Worm (Caenorhabditis elegans) whole organism, L4 larva: ENCODE data around the gene F32D8.13.

Source experiments
- F10B5.3 ChIP-seq: sonication (generic microtip); optimal IDR thresholded peaks from 2 replicates; lab custom pipeline; 2016; ENCODE audit warnings: mild to moderate bottlenecking, missing genetic modification characterization, missing compliant biosample characterization
- F26F4.8 ChIP-seq: fragments of 200-800 bp; sonication (Bioruptor generic); conservative IDR thresholded peaks from 2 replicates; pipeline ENCODE4 v1.3.6; 2022; ENCODE audit warnings: missing genetic modification characterization, missing compliant biosample characterization
- Y105C5A.15 ChIP-seq: fragments of 200-800 bp; sonication (Bioruptor generic); IDR thresholded peaks from 2 replicates; pipeline ENCODE4 v1.3.6; 2022; ENCODE audit warnings: missing genetic modification characterization, missing compliant biosample characterization
- Y48G9A.11 ChIP-seq: fragments of 200-800 bp; sonication (Bioruptor generic); IDR thresholded peaks from 2 replicates; pipeline ENCODE4 v1.3.6; 2022; ENCODE audit warnings: missing genetic modification reagents, missing genetic modification characterization, missing compliant biosample characterization
- Y5F2A.4 ChIP-seq: fragments of 200-800 bp; sonication (Bioruptor generic); optimal IDR thresholded peaks from 2 replicates; lab custom pipeline; 2018; ENCODE audit warnings: mild to moderate bottlenecking, missing genetic modification characterization, missing compliant biosample characterization
- aha-1 ChIP-seq: fragments of 150-350 bp; peaks from one replicate; lab custom pipeline; 2014; ENCODE audit warnings: missing biosample characterization, missing genetic modification characterization
- aly-2 ChIP-seq: sonication (generic microtip); optimal IDR thresholded peaks from 2 replicates; lab custom pipeline; 2018; ENCODE audit warnings: missing biosample characterization, missing genetic modification characterization
- ceh-32 ChIP-seq: sonication (generic microtip); optimal IDR thresholded peaks from 2 replicates; lab custom pipeline; 2016; ENCODE audit warnings: mild to moderate bottlenecking, missing genetic modification characterization, missing compliant biosample characterization; ENCODE audit not compliant: poor library complexity
- ceh-44 ChIP-seq: fragments of 200-800 bp; sonication (Bioruptor generic); IDR thresholded peaks from 2 replicates; pipeline ENCODE4 v1.3.6; 2022; ENCODE audit warnings: missing genetic modification reagents, missing genetic modification characterization, missing compliant biosample characterization
- ceh-82 ChIP-seq: sonication (generic microtip); optimal IDR thresholded peaks from 2 replicates; lab custom pipeline; 2017; ENCODE audit warnings: missing biosample characterization, missing genetic modification characterization
- ces-1 ChIP-seq: fragments of 150-350 bp; sonication (generic microtip); optimal IDR thresholded peaks from 4 replicates; lab custom pipeline; 2014; ENCODE audit warnings: missing biosample characterization, missing genetic modification reagents, missing genetic modification characterization
- cey-2 ChIP-seq: sonication (generic microtip); optimal IDR thresholded peaks from 3 replicates; lab custom pipeline; 2017; ENCODE audit warnings: missing genetic modification characterization, mild to moderate bottlenecking, missing compliant biosample characterization, antibody characterized with exemption, borderline replicate concordance; ENCODE audit not compliant: insufficient read depth
- daf-16 ChIP-seq, 3 experiments: sonication (generic microtip); optimal IDR thresholded peaks; 2 replicates each; lab custom pipeline; 2016 to 2017; ENCODE audit warnings: missing genetic modification characterization in 3 of 3, missing genetic modification reagents in 3 of 3, mild to moderate bottlenecking in 2 of 3, missing compliant biosample characterization in 2 of 3, missing biosample characterization in 1 of 3, moderate library complexity in 1 of 3
- daf-8 ChIP-seq: fragments of 200-800 bp; sonication (Bioruptor generic); IDR thresholded peaks from 2 replicates; pipeline ENCODE4 v1.3.6; 2022; ENCODE audit warnings: missing genetic modification characterization, missing compliant biosample characterization
- dmd-6 ChIP-seq: fragments of 200-800 bp; sonication (Bioruptor generic); IDR thresholded peaks from 2 replicates; pipeline ENCODE4 v1.3.6; 2022; ENCODE audit warnings: missing genetic modification reagents, missing genetic modification characterization, missing compliant biosample characterization
- dmd-8 ChIP-seq: fragments of 200-800 bp; sonication (Bioruptor generic); IDR thresholded peaks from 2 replicates; pipeline ENCODE4 v1.3.6; 2022; ENCODE audit warnings: missing genetic modification characterization, missing compliant biosample characterization
- dpl-1 ChIP-seq: fragments of 150-350 bp; optimal IDR thresholded peaks from 2 replicates; lab custom pipeline; 2014; ENCODE audit warnings: missing biosample characterization, missing genetic modification reagents, missing genetic modification characterization
- dve-1 ChIP-seq: sonication (generic microtip); optimal IDR thresholded peaks from 2 replicates; lab custom pipeline; 2017; ENCODE audit warnings: antibody characterized with exemption, mild to moderate bottlenecking, missing genetic modification characterization, missing compliant biosample characterization; ENCODE audit not compliant: insufficient read depth
- egl-27 ChIP-seq: sonication (generic microtip); optimal IDR thresholded peaks from 3 replicates; lab custom pipeline; 2017; ENCODE audit warnings: missing biosample characterization, missing genetic modification reagents, missing genetic modification characterization
- hif-1 ChIP-seq, 2 experiments: sonication (generic microtip); optimal IDR thresholded peaks; 2 replicates each; lab custom pipeline; 2016 to 2017; ENCODE audit warnings: missing compliant biosample characterization in 2 of 2, missing genetic modification characterization in 2 of 2, missing genetic modification reagents in 2 of 2, missing genotype in 2 of 2, mild to moderate bottlenecking in 1 of 2
- hlh-30 ChIP-seq: sonication (generic microtip); optimal IDR thresholded peaks from 2 replicates; lab custom pipeline; 2017; ENCODE audit warnings: antibody characterized with exemption, mild to moderate bottlenecking, missing genetic modification characterization, missing compliant biosample characterization; ENCODE audit not compliant: insufficient read depth
- lin-13 ChIP-seq: fragments of 150-350 bp; optimal IDR thresholded peaks from 2 replicates; lab custom pipeline; 2014; ENCODE audit warnings: missing biosample characterization, missing genetic modification reagents, missing genetic modification characterization
- lin-15B ChIP-seq: fragments of 150-350 bp; sonication (generic microtip); optimal IDR thresholded peaks from 3 replicates; lab custom pipeline; 2014; ENCODE audit warnings: missing biosample characterization, missing genetic modification characterization
- lir-3 ChIP-seq: sonication (generic microtip); optimal IDR thresholded peaks from 2 replicates; lab custom pipeline; 2016; ENCODE audit warnings: mild to moderate bottlenecking, missing genetic modification characterization, missing compliant biosample characterization
- lsy-2 ChIP-seq, 2 experiments: fragments of 150-350 bp in 1 of 2; sonication (generic microtip) in 1 of 2; optimal IDR thresholded peaks; 2 replicates each; lab custom pipeline; 2014 to 2017; ENCODE audit warnings: missing biosample characterization in 2 of 2, missing genetic modification characterization in 2 of 2
- mdt-29 ChIP-seq: fragments of 200-800 bp; sonication (Bioruptor generic); IDR thresholded peaks from 2 replicates; pipeline ENCODE4 v1.3.6; 2022; ENCODE audit warnings: missing genetic modification reagents, missing genetic modification characterization, missing compliant biosample characterization
- mxl-2 ChIP-seq: fragments of 200-800 bp; sonication (Bioruptor generic); conservative IDR thresholded peaks from 2 replicates; pipeline ENCODE4 v1.3.6; 2022; ENCODE audit warnings: missing genetic modification reagents, missing genetic modification characterization, missing compliant biosample characterization
- mxl-3 ChIP-seq: fragments of 200-800 bp; sonication (Bioruptor generic); optimal IDR thresholded peaks from 2 replicates; lab custom pipeline; 2018; ENCODE audit warnings: mild to moderate bottlenecking, missing genetic modification characterization, missing compliant biosample characterization
- nhr-102 ChIP-seq: sonication (generic microtip); optimal IDR thresholded peaks from 2 replicates; lab custom pipeline; 2016; ENCODE audit warnings: mild to moderate bottlenecking, missing genetic modification characterization, moderate library complexity, missing compliant biosample characterization
- nhr-25 ChIP-seq: sonication (generic microtip); optimal IDR thresholded peaks from 2 replicates; lab custom pipeline; 2017; ENCODE audit warnings: missing genetic modification characterization, mild to moderate bottlenecking, missing compliant biosample characterization, antibody characterized with exemption, moderate library complexity, borderline replicate concordance; ENCODE audit not compliant: insufficient read depth
- nhr-28 ChIP-seq: fragments of 150-350 bp; optimal IDR thresholded peaks from 2 replicates; lab custom pipeline; 2014; ENCODE audit warnings: missing biosample characterization, missing genetic modification characterization
- nhr-48 ChIP-seq: sonication (generic microtip); optimal IDR thresholded peaks from 2 replicates; lab custom pipeline; 2016; ENCODE audit warnings: mild to moderate bottlenecking, missing genetic modification characterization, missing compliant biosample characterization
- pha-4 ChIP-seq, 2 experiments: fragments of 150-350 bp in 1 of 2; fragments of 200-800 bp in 1 of 2; sonication (Bioruptor generic) in 1 of 2; IDR thresholded peaks in 1 of 2; optimal IDR thresholded peaks in 1 of 2; 2 replicates each; pipeline versions ENCODE4 v1.3.6 to Lab custom; 2014 to 2022; ENCODE audit warnings: missing genetic modification characterization in 2 of 2, missing genetic modification reagents in 2 of 2, missing biosample characterization in 1 of 2, missing compliant biosample characterization in 1 of 2
- php-3 ChIP-seq: fragments of 200-800 bp; sonication (Bioruptor generic); IDR thresholded peaks from 2 replicates; pipeline ENCODE4 v1.3.6; 2022; ENCODE audit warnings: missing genetic modification reagents, missing genetic modification characterization, missing compliant biosample characterization
- pqm-1 ChIP-seq: sonication (generic microtip); optimal IDR thresholded peaks from 2 replicates; lab custom pipeline; 2017; ENCODE audit warnings: missing biosample characterization, missing genetic modification characterization
- sdz-12 ChIP-seq: fragments of 200-800 bp; sonication (Bioruptor generic); optimal IDR thresholded peaks from 2 replicates; lab custom pipeline; 2018; ENCODE audit warnings: mild to moderate bottlenecking, missing genetic modification characterization, missing compliant biosample characterization
- set-16 ChIP-seq: fragments of 200-800 bp; sonication (Bioruptor generic); IDR thresholded peaks from 2 replicates; pipeline ENCODE4 v1.3.6; 2022; ENCODE audit warnings: missing genetic modification reagents, missing genetic modification characterization, missing compliant biosample characterization
- snpc-1.2 ChIP-seq: fragments of 200-800 bp; sonication (Bioruptor generic); IDR thresholded peaks from 2 replicates; pipeline ENCODE4 v1.3.6; 2022; ENCODE audit warnings: missing genetic modification reagents, missing genetic modification characterization, missing compliant biosample characterization
- spr-3 ChIP-seq: fragments of 200-800 bp; sonication (Bioruptor generic); optimal IDR thresholded peaks from 2 replicates; lab custom pipeline; 2018; ENCODE audit warnings: mild to moderate bottlenecking, missing genetic modification characterization, missing compliant biosample characterization
- unc-130 ChIP-seq: sonication (generic microtip); optimal IDR thresholded peaks from 2 replicates; lab custom pipeline; 2016; ENCODE audit warnings: missing genetic modification reagents, missing genetic modification characterization, missing compliant biosample characterization
- unc-62 ChIP-seq, 3 experiments: fragments of 150-350 bp in 1 of 3; sonication (generic microtip); optimal IDR thresholded peaks in 2 of 3; peaks in 1 of 3; 1 replicate in 1 of 3; 2 replicates in 2 of 3; lab custom pipeline; 2014 to 2017; ENCODE audit warnings: missing biosample characterization in 3 of 3, missing genetic modification characterization in 3 of 3, missing genetic modification reagents in 3 of 3, missing genotype in 1 of 3
- vab-7 ChIP-seq: fragments of 200-800 bp; sonication (Bioruptor generic); IDR thresholded peaks from 2 replicates; pipeline ENCODE4 v1.3.6; 2022; ENCODE audit warnings: missing genetic modification reagents, missing genetic modification characterization, missing compliant biosample characterization
- zag-1 ChIP-seq: fragments of 150-350 bp; optimal IDR thresholded peaks from 2 replicates; lab custom pipeline; 2014; ENCODE audit warnings: missing biosample characterization, missing genetic modification characterization
- zfp-2 ChIP-seq: sonication (generic microtip); optimal IDR thresholded peaks from 2 replicates; lab custom pipeline; 2016; ENCODE audit warnings: mild to moderate bottlenecking, missing genetic modification characterization, missing compliant biosample characterization
- ztf-11 ChIP-seq: fragments of 150-350 bp; optimal IDR thresholded peaks from 2 replicates; lab custom pipeline; 2014; ENCODE audit warnings: missing biosample characterization, missing genetic modification characterization

Gene F32D8.13

DNA sequence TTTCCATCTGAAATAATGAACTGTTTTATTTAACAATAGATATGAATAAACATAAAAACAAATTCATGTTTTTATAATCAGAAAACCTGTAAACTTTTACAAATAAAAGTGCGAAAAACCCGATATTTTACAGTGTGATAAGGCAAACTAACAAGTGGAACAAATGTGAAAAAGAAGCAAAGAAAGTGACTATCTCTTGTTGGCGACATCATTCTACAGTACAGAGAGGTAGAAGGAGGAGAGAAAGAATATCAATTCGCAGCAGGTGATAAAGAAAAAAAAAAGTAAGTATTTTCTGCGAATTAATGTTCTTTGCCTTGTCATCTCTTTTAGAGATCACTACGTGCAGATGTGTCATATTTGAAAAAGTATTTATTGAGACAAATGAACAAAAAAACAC, 36.6 kb downstream of the F32D8.13 start (continued):
- no peak for TF ChIP-seq ceh-44
- peak; percentile 26 for TF ChIP-seq cey-2 (tag; lab: Kevin White, UChicago)
- no peak for TF ChIP-seq lin-13 (GFP tag; lab: Kevin White, UChicago)
- TF ChIP-seq pha-4 (GFP tag; IDR thresholded peaks at IDR 0.05; lab: Robert Waterston, UW) = no peak
- no peak for TF ChIP-seq pha-4 (tag; optimal IDR thresholded peaks at IDR 0.05; lab: Kevin White, UChicago)
- peak; percentile 4 for TF ChIP-seq dpl-1
- peak; percentile 55 for TF ChIP-seq dve-1 (tag; lab: Kevin White, UChicago)
- TF ChIP-seq spr-3 = no peak
- TF ChIP-seq lir-3 (tag; lab: Kevin White, UChicago) = no peak
- TF ChIP-seq lsy-2 (tag; optimal IDR thresholded peaks at IDR 0.05; lab: Kevin White, UChicago) = peak in 1 of 2 experiments; percentile 43
- no peak for TF ChIP-seq lin-15B (tag; lab: Kevin White, UChicago)
- TF ChIP-seq, all 104 proteins: peak for 18

DNA sequence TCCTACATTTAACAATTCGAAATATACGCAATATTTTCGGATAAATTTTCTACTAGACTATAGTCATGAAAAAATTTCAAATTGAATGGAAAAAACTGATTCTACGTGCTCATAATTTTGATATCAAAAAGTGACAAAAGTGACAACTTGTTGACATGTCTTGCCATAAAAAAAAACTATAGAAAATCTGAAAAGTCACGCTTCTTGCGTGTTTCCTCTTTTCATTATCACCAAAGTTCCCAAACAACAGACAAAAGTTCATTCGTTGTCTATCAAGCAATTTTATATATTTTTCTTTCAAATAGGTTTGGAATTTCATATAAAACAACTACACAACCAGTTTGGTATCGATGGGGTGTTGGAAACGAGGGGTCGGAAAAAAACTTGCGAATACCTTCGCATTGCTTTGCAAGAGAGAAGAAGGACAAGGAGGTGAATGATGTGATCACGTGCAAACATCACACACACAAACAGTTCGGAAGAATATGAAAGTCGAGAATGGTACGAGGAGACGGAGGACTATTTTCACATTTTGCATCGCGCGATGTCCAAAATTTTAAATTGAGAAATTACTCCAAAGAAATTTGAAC, 37.2 kb downstream of the F32D8.13 start:
- peak; percentile 32 for TF ChIP-seq mxl-3 (GFP tag; lab: Kevin White, UChicago)
- peak; percentile 84 for TF ChIP-seq dmd-6
- no peak for TF ChIP-seq lin-13 (GFP tag; lab: Kevin White, UChicago)
- TF ChIP-seq ztf-11 = no peak
- TF ChIP-seq daf-16 (GFP tag; optimal IDR thresholded peaks at IDR 0.05; lab: Kevin White, UChicago) = no peak
- TF ChIP-seq daf-16 (tag; optimal IDR thresholded peaks at IDR 0.05; lab: Kevin White, UChicago) = peak; percentile 77
- TF ChIP-seq dmd-8 (GFP tag; lab: Robert Waterston, UW) = no peak
- TF ChIP-seq pqm-1 (tag; lab: Kevin White, UChicago) = no peak
- TF ChIP-seq Y105C5A.15 (GFP tag; lab: Robert Waterston, UW) = no peak
- no peak for TF ChIP-seq set-16 (GFP tag; lab: Robert Waterston, UW)
- no peak for TF ChIP-seq ceh-82
- TF ChIP-seq nhr-48 = no peak
- TF ChIP-seq ces-1 (GFP tag; lab: Kevin White, UChicago) = no peak
- TF ChIP-seq F10B5.3 (tag; lab: Kevin White, UChicago) = no peak
- TF ChIP-seq nhr-28 (tag; lab: Kevin White, UChicago) = no peak
- no peak for TF ChIP-seq snpc-1.2 (GFP tag; lab: Robert Waterston, UW)
- TF ChIP-seq nhr-102 = no peak
- TF ChIP-seq F26F4.8 (GFP tag; lab: Robert Waterston, UW) = no peak
- peak; percentile 73 for TF ChIP-seq hlh-30 (tag; lab: Kevin White, UChicago)
- TF ChIP-seq php-3 = 0 out of 2 replicates have a peak, but pooled peaks have one; percentile 39
- TF ChIP-seq aha-1 = peak; percentile 80
- peak; percentile 9 for TF ChIP-seq dve-1 (tag; lab: Kevin White, UChicago)
- TF ChIP-seq daf-8 = no peak
- TF ChIP-seq unc-62 (GFP tag; optimal IDR thresholded peaks at IDR 0.05 in 1 of 2; lab: Kevin White, UChicago) = peak in 1 of 2 experiments; percentile 71
- no peak for TF ChIP-seq unc-62 (tag; optimal IDR thresholded peaks at IDR 0.05; lab: Kevin White, UChicago)
- TF ChIP-seq mdt-29 = no peak

ce11 chrV:10858340-10858739, 38.0 kb downstream of the F32D8.13 start:
- TF ChIP-seq zag-1 (tag; lab: Kevin White, UChicago) (peak; percentile 66), vab-7 (GFP tag; lab: Robert Waterston, UW) (peak; percentile 44), Y5F2A.4 (GFP tag; lab: Kevin White, UChicago) (no peak), sdz-12 (peak; percentile 36), hif-1 (tag; optimal IDR thresholded peaks at IDR 0.05; lab: Kevin White, UChicago) (peak in 1 of 2 experiments; percentile 63), dve-1 (tag; lab: Kevin White, UChicago) (peak; percentile 34), aly-2 (tag; lab: Kevin White, UChicago) (no peak), Y48G9A.11 (no peak), nhr-25 (tag; lab: Kevin White, UChicago) (no peak), egl-27 (tag; lab: Kevin White, UChicago) (no peak), zfp-2 (tag; lab: Kevin White, UChicago) (no peak), F10B5.3 (tag; lab: Kevin White, UChicago) (no peak), ceh-32 (tag; lab: Kevin White, UChicago) (peak; percentile 34), mxl-2 (GFP tag; lab: Robert Waterston, UW) (no peak), lsy-2 (tag; optimal IDR thresholded peaks at IDR 0.05; lab: Kevin White, UChicago) (peak; percentile 59 to 67), ces-1 (GFP tag; lab: Kevin White, UChicago) (no peak), unc-130 (GFP tag; lab: Kevin White, UChicago) (no peak), daf-16 (GFP tag; optimal IDR thresholded peaks at IDR 0.05; lab: Kevin White, UChicago) (peak in 1 of 2 experiments; percentile 92), daf-16 (tag; optimal IDR thresholded peaks at IDR 0.05; lab: Kevin White, UChicago) (peak; percentile 16)
